Worm (Caenorhabditis elegans): ENCODE results near the gene Y82E9BR.22.

DNA sequence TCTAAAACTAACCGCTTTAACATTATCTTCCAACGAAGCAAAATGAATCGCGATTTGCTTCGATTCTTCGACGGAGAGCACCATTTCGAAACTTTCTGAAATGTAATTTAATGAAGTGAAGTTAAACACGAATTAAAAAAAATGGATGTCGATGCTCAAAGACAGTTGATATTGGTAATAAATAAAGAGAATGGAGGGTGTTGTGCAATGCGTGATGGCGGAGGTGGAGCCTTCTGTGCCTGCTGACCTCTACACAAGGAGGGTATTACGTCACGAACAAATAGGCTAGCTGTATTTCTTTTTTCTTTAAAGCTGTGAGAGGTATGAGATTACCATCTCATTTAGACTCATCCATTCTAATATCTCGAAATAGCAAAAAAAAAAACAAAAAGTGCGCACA, 46.6 kb upstream of the Y82E9BR.22 start, which contains the start of gene Y82E9BR.17:
- TF ChIP-seq fos-1 (tag; optimal IDR thresholded peaks at IDR 0.05), result no peak
- TF ChIP-seq ztf-11 (tag; optimal IDR thresholded peaks at IDR 0.05), result no peak
- no peak for TF ChIP-seq elt-3 (tag; optimal IDR thresholded peaks at IDR 0.05)
